Worm (Caenorhabditis elegans) whole organism, L4 larva: ENCODE measurements around the gene ufd-3.

Experiments used
- D1046.2 ChIP-seq: fragments of 200-800 bp; sonication (Bioruptor generic); IDR thresholded peaks from 2 replicates; pipeline ENCODE4 v1.3.6; 2022; ENCODE audit warnings: missing genetic modification characterization, missing compliant biosample characterization
- F10B5.3 ChIP-seq: sonication (generic microtip); optimal IDR thresholded peaks from 2 replicates; lab custom pipeline; 2016; ENCODE audit warnings: mild to moderate bottlenecking, missing genetic modification characterization, missing compliant biosample characterization
- F26F4.8 ChIP-seq: fragments of 200-800 bp; sonication (Bioruptor generic); conservative IDR thresholded peaks from 2 replicates; pipeline ENCODE4 v1.3.6; 2022; ENCODE audit warnings: missing genetic modification characterization, missing compliant biosample characterization
- F44E2.7 ChIP-seq: fragments of 200-800 bp; sonication (Bioruptor generic); IDR thresholded peaks from 2 replicates; pipeline ENCODE4 v2.1.2; 2022; ENCODE audit warnings: missing genetic modification characterization, missing compliant biosample characterization
- T20F7.1 ChIP-seq: fragments of 200-800 bp; sonication (Bioruptor generic); optimal IDR thresholded peaks from 2 replicates; lab custom pipeline; 2018; ENCODE audit warnings: mild to moderate bottlenecking, missing genetic modification characterization, missing compliant biosample characterization
- Y105C5A.15 ChIP-seq: fragments of 200-800 bp; sonication (Bioruptor generic); IDR thresholded peaks from 2 replicates; pipeline ENCODE4 v1.3.6; 2022; ENCODE audit warnings: missing genetic modification characterization, missing compliant biosample characterization
- Y48G9A.11 ChIP-seq: fragments of 200-800 bp; sonication (Bioruptor generic); IDR thresholded peaks from 2 replicates; pipeline ENCODE4 v1.3.6; 2022; ENCODE audit warnings: missing genetic modification reagents, missing genetic modification characterization, missing compliant biosample characterization
- Y75B8A.6 ChIP-seq: fragments of 200-800 bp; sonication (Bioruptor generic); IDR thresholded peaks from 2 replicates; pipeline ENCODE4 v1.3.6; 2022; ENCODE audit warnings: missing genetic modification reagents, missing genetic modification characterization, missing compliant biosample characterization
- ZK337.2 ChIP-seq: fragments of 200-800 bp; sonication (Bioruptor generic); IDR thresholded peaks from 2 replicates; pipeline ENCODE4 v1.3.6; 2022; ENCODE audit warnings: missing genetic modification reagents, missing genetic modification characterization, missing compliant biosample characterization
- ZK546.5 ChIP-seq, 2 experiments: sonication (generic microtip); optimal IDR thresholded peaks; 2 replicates each; lab custom pipeline; 2017; ENCODE audit warnings: missing biosample characterization in 2 of 2, missing genetic modification characterization in 2 of 2
- aly-2 ChIP-seq: sonication (generic microtip); optimal IDR thresholded peaks from 2 replicates; lab custom pipeline; 2018; ENCODE audit warnings: missing biosample characterization, missing genetic modification characterization
- ama-1 ChIP-seq: fragments of 150-350 bp; optimal IDR thresholded peaks from 2 replicates; lab custom pipeline; 2014; ENCODE audit warnings: inconsistent platforms, mixed read lengths
- ceh-28 ChIP-seq: fragments of 150-350 bp; optimal IDR thresholded peaks from 2 replicates; lab custom pipeline; 2014; ENCODE audit warnings: missing biosample characterization, missing genetic modification reagents, missing genetic modification characterization
- ceh-44 ChIP-seq: fragments of 200-800 bp; sonication (Bioruptor generic); IDR thresholded peaks from 2 replicates; pipeline ENCODE4 v1.3.6; 2022; ENCODE audit warnings: missing genetic modification reagents, missing genetic modification characterization, missing compliant biosample characterization
- ceh-62 ChIP-seq: sonication (generic microtip); optimal IDR thresholded peaks from 2 replicates; lab custom pipeline; 2017; ENCODE audit warnings: missing biosample characterization, missing genetic modification characterization
- cey-2 ChIP-seq: sonication (generic microtip); optimal IDR thresholded peaks from 3 replicates; lab custom pipeline; 2017; ENCODE audit warnings: missing genetic modification characterization, mild to moderate bottlenecking, missing compliant biosample characterization, antibody characterized with exemption, borderline replicate concordance; ENCODE audit not compliant: insufficient read depth
- daf-12 ChIP-seq: fragments of 150-350 bp; optimal IDR thresholded peaks from 2 replicates; lab custom pipeline; 2014; ENCODE audit warnings: missing biosample characterization, missing genetic modification reagents, missing genetic modification characterization
- daf-8 ChIP-seq: fragments of 200-800 bp; sonication (Bioruptor generic); IDR thresholded peaks from 2 replicates; pipeline ENCODE4 v1.3.6; 2022; ENCODE audit warnings: missing genetic modification characterization, missing compliant biosample characterization
- dmd-6 ChIP-seq: fragments of 200-800 bp; sonication (Bioruptor generic); IDR thresholded peaks from 2 replicates; pipeline ENCODE4 v1.3.6; 2022; ENCODE audit warnings: missing genetic modification reagents, missing genetic modification characterization, missing compliant biosample characterization
- dmd-8 ChIP-seq: fragments of 200-800 bp; sonication (Bioruptor generic); IDR thresholded peaks from 2 replicates; pipeline ENCODE4 v1.3.6; 2022; ENCODE audit warnings: missing genetic modification characterization, missing compliant biosample characterization
- dmd-9 ChIP-seq: fragments of 200-800 bp; sonication (Bioruptor generic); IDR thresholded peaks from 2 replicates; pipeline ENCODE4 v1.3.6; 2022; ENCODE audit warnings: missing genetic modification reagents, missing genetic modification characterization, missing compliant biosample characterization
- duxl-1 ChIP-seq: sonication (generic microtip); optimal IDR thresholded peaks from 2 replicates; lab custom pipeline; 2016; ENCODE audit warnings: mild to moderate bottlenecking, missing genetic modification characterization, moderate library complexity, missing compliant biosample characterization; ENCODE audit not compliant: poor library complexity
- dve-1 ChIP-seq: sonication (generic microtip); optimal IDR thresholded peaks from 2 replicates; lab custom pipeline; 2017; ENCODE audit warnings: antibody characterized with exemption, mild to moderate bottlenecking, missing genetic modification characterization, missing compliant biosample characterization; ENCODE audit not compliant: insufficient read depth
- fos-1 ChIP-seq: fragments of 150-350 bp; optimal IDR thresholded peaks from 2 replicates; lab custom pipeline; 2014; ENCODE audit warnings: missing biosample characterization, missing genetic modification characterization
- lin-1 ChIP-seq: fragments of 200-800 bp; sonication (Bioruptor generic); IDR thresholded peaks from 2 replicates; pipeline ENCODE4 v1.3.6; 2022; ENCODE audit warnings: missing genetic modification reagents, missing genetic modification characterization, missing compliant biosample characterization
- lin-13 ChIP-seq: fragments of 150-350 bp; optimal IDR thresholded peaks from 2 replicates; lab custom pipeline; 2014; ENCODE audit warnings: missing biosample characterization, missing genetic modification reagents, missing genetic modification characterization
- lin-15B ChIP-seq: fragments of 150-350 bp; sonication (generic microtip); optimal IDR thresholded peaks from 3 replicates; lab custom pipeline; 2014; ENCODE audit warnings: missing biosample characterization, missing genetic modification characterization
- lin-38 ChIP-seq: fragments of 200-800 bp; sonication (Bioruptor generic); IDR thresholded peaks from 2 replicates; pipeline ENCODE4 v1.3.6; 2022; ENCODE audit warnings: missing genetic modification reagents, missing genetic modification characterization, missing compliant biosample characterization
- mep-1 ChIP-seq: fragments of 150-350 bp; sonication (generic microtip); optimal IDR thresholded peaks from 3 replicates; lab custom pipeline; 2014; ENCODE audit warnings: missing biosample characterization, missing genetic modification characterization
- mes-2 ChIP-seq: sonication (generic microtip); optimal IDR thresholded peaks from 2 replicates; lab custom pipeline; 2016; ENCODE audit warnings: missing genotype, mild to moderate bottlenecking, missing genetic modification characterization, missing compliant biosample characterization; ENCODE audit not compliant: poor library complexity, severe bottlenecking
- nhr-111 ChIP-seq: fragments of 200-800 bp; sonication (Bioruptor generic); optimal IDR thresholded peaks from 2 replicates; lab custom pipeline; 2018; ENCODE audit warnings: mild to moderate bottlenecking, missing genetic modification characterization, missing compliant biosample characterization
- nhr-25 ChIP-seq: sonication (generic microtip); optimal IDR thresholded peaks from 2 replicates; lab custom pipeline; 2017; ENCODE audit warnings: missing genetic modification characterization, mild to moderate bottlenecking, missing compliant biosample characterization, antibody characterized with exemption, moderate library complexity, borderline replicate concordance; ENCODE audit not compliant: insufficient read depth
- nhr-6 ChIP-seq: fragments of 150-350 bp; optimal IDR thresholded peaks from 2 replicates; lab custom pipeline; 2014; ENCODE audit warnings: missing biosample characterization, missing genetic modification characterization
- nhr-76 ChIP-seq: fragments of 150-350 bp; optimal IDR thresholded peaks from 2 replicates; lab custom pipeline; 2014; ENCODE audit warnings: missing biosample characterization, missing genetic modification characterization
- pha-4 ChIP-seq, 2 experiments: fragments of 150-350 bp in 1 of 2; fragments of 200-800 bp in 1 of 2; sonication (Bioruptor generic) in 1 of 2; IDR thresholded peaks in 1 of 2; optimal IDR thresholded peaks in 1 of 2; 2 replicates each; pipeline versions ENCODE4 v1.3.6 to Lab custom; 2014 to 2022; ENCODE audit warnings: missing genetic modification characterization in 2 of 2, missing genetic modification reagents in 2 of 2, missing biosample characterization in 1 of 2, missing compliant biosample characterization in 1 of 2
- pqm-1 ChIP-seq: sonication (generic microtip); optimal IDR thresholded peaks from 2 replicates; lab custom pipeline; 2017; ENCODE audit warnings: missing biosample characterization, missing genetic modification characterization
- sdz-12 ChIP-seq: fragments of 200-800 bp; sonication (Bioruptor generic); optimal IDR thresholded peaks from 2 replicates; lab custom pipeline; 2018; ENCODE audit warnings: mild to moderate bottlenecking, missing genetic modification characterization, missing compliant biosample characterization
- skn-1 ChIP-seq: fragments of 150-350 bp; optimal IDR thresholded peaks from 2 replicates; lab custom pipeline; 2014; ENCODE audit warnings: missing biosample characterization, missing genetic modification characterization
- snpc-1.2 ChIP-seq: fragments of 200-800 bp; sonication (Bioruptor generic); IDR thresholded peaks from 2 replicates; pipeline ENCODE4 v1.3.6; 2022; ENCODE audit warnings: missing genetic modification reagents, missing genetic modification characterization, missing compliant biosample characterization
- spr-1 ChIP-seq: sonication (generic microtip); optimal IDR thresholded peaks from 2 replicates; lab custom pipeline; 2016; ENCODE audit warnings: mild to moderate bottlenecking, missing genetic modification characterization, missing compliant biosample characterization
- unc-39 ChIP-seq: sonication (generic microtip); optimal IDR thresholded peaks from 2 replicates; lab custom pipeline; 2017; ENCODE audit warnings: missing biosample characterization, missing genetic modification characterization
- unc-62 ChIP-seq, 3 experiments: fragments of 150-350 bp in 1 of 3; sonication (generic microtip); optimal IDR thresholded peaks in 2 of 3; peaks in 1 of 3; 1 replicate in 1 of 3; 2 replicates in 2 of 3; lab custom pipeline; 2014 to 2017; ENCODE audit warnings: missing biosample characterization in 3 of 3, missing genetic modification characterization in 3 of 3, missing genetic modification reagents in 3 of 3, missing genotype in 1 of 3
- zfp-2 ChIP-seq: sonication (generic microtip); optimal IDR thresholded peaks from 2 replicates; lab custom pipeline; 2016; ENCODE audit warnings: mild to moderate bottlenecking, missing genetic modification characterization, missing compliant biosample characterization
- zfp-3 ChIP-seq: fragments of 200-800 bp; sonication (Bioruptor generic); conservative IDR thresholded peaks from 2 replicates; pipeline ENCODE4 v1.3.6; 2022; ENCODE audit warnings: missing genetic modification reagents, missing genetic modification characterization, missing compliant biosample characterization
- zip-2 ChIP-seq: fragments of 150-350 bp; optimal IDR thresholded peaks from 2 replicates; lab custom pipeline; 2014; ENCODE audit warnings: missing biosample characterization, missing genetic modification characterization
- ztf-7 ChIP-seq: fragments of 150-350 bp; optimal IDR thresholded peaks from 2 replicates; lab custom pipeline; 2014; ENCODE audit warnings: missing biosample characterization, missing genetic modification characterization

ufd-3 gene

DNA sequence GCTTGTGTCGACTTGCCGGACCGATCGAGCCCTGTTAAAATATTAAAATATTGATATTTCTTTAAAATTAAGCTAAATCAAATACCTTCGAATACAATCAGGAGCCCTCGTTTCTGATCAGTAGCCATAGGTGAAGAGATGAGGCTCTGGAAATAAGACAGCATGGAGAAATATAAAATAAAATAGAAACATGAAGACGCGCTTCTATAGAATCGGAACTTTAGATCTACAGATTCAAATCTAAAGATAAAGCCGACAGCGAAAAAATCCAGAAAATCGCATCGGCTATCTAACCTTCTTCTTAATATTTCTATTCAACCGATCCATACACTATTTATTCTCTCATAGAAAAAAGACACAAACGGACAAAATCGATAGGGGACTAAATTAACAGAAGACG lies 26.4 kb downstream of the ufd-3 start, which contains the start of gene dtmk-1:
TSS of gene dtmk-1 (minus strand) at position 146 of the 400 bp plus-strand sequence.
- TF ChIP-seq Y75B8A.6 (GFP tag; lab: Robert Waterston, UW) (no peak), nhr-25 (tag; lab: Kevin White, UChicago) (peak; percentile 5), dmd-9 (no peak), zfp-3 (GFP tag; lab: Robert Waterston, UW) (0 out of 2 replicates have a peak, but pooled peaks have one; percentile 9), skn-1 (tag; lab: Kevin White, UChicago) (no peak), mes-2 (tag; lab: Kevin White, UChicago) (no peak), pha-4 (GFP tag; IDR thresholded peaks at IDR 0.05; lab: Robert Waterston, UW) (0 out of 2 replicates have a peak, but pooled peaks have one; percentile 10), pha-4 (tag; optimal IDR thresholded peaks at IDR 0.05; lab: Kevin White, UChicago) (no peak), lin-13 (GFP tag; lab: Kevin White, UChicago) (peak; percentile 12), ama-1 (lab: Kevin White, UChicago) (peak; percentile 32), lin-38 (peak; percentile 33; the same call in 1 of the 2 replicates)

DNA sequence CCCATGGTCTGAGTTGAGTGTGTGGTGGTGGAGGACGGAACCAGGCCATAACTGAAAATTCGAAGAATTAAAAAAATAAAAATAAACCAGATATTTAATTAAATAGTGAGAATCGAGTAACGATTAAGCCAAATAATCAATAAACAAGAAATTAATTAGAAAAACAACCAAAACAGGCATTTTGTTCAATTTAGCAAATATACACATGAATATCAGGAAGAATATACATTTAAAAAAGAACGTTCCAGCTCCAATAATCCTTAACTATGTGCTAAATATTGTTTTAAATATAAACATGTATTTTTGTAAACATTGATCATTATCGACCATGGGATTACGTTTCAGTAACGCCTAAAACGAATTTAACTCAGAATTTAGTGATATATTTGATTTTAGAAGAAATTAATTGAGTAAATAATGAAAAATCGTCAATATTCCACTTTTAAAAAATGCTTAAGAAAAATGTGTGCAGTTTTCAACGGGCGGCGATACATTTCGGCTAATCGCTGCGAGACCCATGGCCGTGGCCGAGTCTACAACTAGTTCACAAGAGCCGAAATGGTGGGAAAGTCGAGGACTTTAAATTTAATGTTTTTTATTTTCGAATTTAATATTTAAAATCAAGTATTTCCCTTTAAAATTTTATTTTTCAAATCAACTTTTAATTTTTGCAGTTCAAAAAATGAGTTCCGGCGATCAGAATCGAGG lies 27.6 kb downstream of the ufd-3 start, which contains the start of the genes R53.4 and psf-1:
TSS of gene R53.4 (minus strand) at position 51 of the 708 bp plus-strand sequence.
TSS of gene psf-1 (plus strand) at position 675 of the 708 bp plus-strand sequence.
- TF ChIP-seq ZK546.5 (tag; optimal IDR thresholded peaks at IDR 0.05; lab: Kevin White, UChicago) = no peak
- no peak for TF ChIP-seq Y105C5A.15 (GFP tag; lab: Robert Waterston, UW)
- no peak for TF ChIP-seq F26F4.8 (GFP tag; lab: Robert Waterston, UW)
- TF ChIP-seq spr-1 (tag; lab: Kevin White, UChicago) = no peak
- TF ChIP-seq fos-1 (tag; lab: Kevin White, UChicago) = no peak
- TF ChIP-seq zip-2 (tag; lab: Kevin White, UChicago) = no peak
- TF ChIP-seq ztf-7 = no peak
- TF ChIP-seq dmd-6 (GFP tag; lab: Robert Waterston, UW) = peak; percentile 30; the same call in 1 of the 2 replicates
- no peak for TF ChIP-seq ceh-28
- no peak for TF ChIP-seq F10B5.3 (tag; lab: Kevin White, UChicago)
- no peak for TF ChIP-seq dmd-8 (GFP tag; lab: Robert Waterston, UW)
- no peak for TF ChIP-seq unc-39
- no peak for TF ChIP-seq lin-15B (tag; lab: Kevin White, UChicago)
- TF ChIP-seq daf-12 (tag; lab: Kevin White, UChicago) = no peak
- peak; percentile 60 for TF ChIP-seq T20F7.1
- TF ChIP-seq ZK337.2 (GFP tag; lab: Robert Waterston, UW) = no peak
- TF ChIP-seq duxl-1 (tag; lab: Kevin White, UChicago) = no peak
- peak; percentile 3 for TF ChIP-seq pqm-1 (tag; lab: Kevin White, UChicago)
- TF ChIP-seq ceh-44 (GFP tag; lab: Robert Waterston, UW) = peak; percentile 61; the same call in 1 of the 2 replicates
- no peak for TF ChIP-seq pha-4 (GFP tag; IDR thresholded peaks at IDR 0.05; lab: Robert Waterston, UW)
- no peak for TF ChIP-seq pha-4 (tag; optimal IDR thresholded peaks at IDR 0.05; lab: Kevin White, UChicago)
- no peak for TF ChIP-seq aly-2
- TF ChIP-seq daf-8 (GFP tag; lab: Robert Waterston, UW) = no peak
- TF ChIP-seq cey-2 (tag; lab: Kevin White, UChicago) = no peak
- no peak for TF ChIP-seq skn-1 (tag; lab: Kevin White, UChicago)
- no peak for TF ChIP-seq zfp-2 (tag; lab: Kevin White, UChicago)
- no peak for TF ChIP-seq lin-1 (GFP tag; lab: Robert Waterston, UW)
- no peak for TF ChIP-seq nhr-111 (GFP tag; lab: Kevin White, UChicago)
- TF ChIP-seq dve-1 (tag; lab: Kevin White, UChicago) = peak; percentile 43
- no peak for TF ChIP-seq snpc-1.2 (GFP tag; lab: Robert Waterston, UW)
- TF ChIP-seq unc-62 (GFP tag; optimal IDR thresholded peaks at IDR 0.05 in 1 of 2; lab: Kevin White, UChicago) = no peak
- no peak for TF ChIP-seq unc-62 (tag; optimal IDR thresholded peaks at IDR 0.05; lab: Kevin White, UChicago)
- TF ChIP-seq ceh-62 (tag; lab: Kevin White, UChicago) = no peak
- no peak for TF ChIP-seq F44E2.7 (GFP tag; lab: Robert Waterston, UW)
- no peak for TF ChIP-seq nhr-25 (tag; lab: Kevin White, UChicago)
- TF ChIP-seq sdz-12 (GFP tag; lab: Kevin White, UChicago) = no peak
- TF ChIP-seq Y48G9A.11 (GFP tag; lab: Robert Waterston, UW) = no peak
- TF ChIP-seq nhr-6 = peak; percentile 42
- no peak for TF ChIP-seq nhr-76 (tag; lab: Kevin White, UChicago)
- peak; percentile 46 for TF ChIP-seq mep-1 (tag; lab: Kevin White, UChicago)
- no peak for TF ChIP-seq zfp-3 (GFP tag; lab: Robert Waterston, UW)
- no peak for TF ChIP-seq D1046.2 (GFP tag; lab: Robert Waterston, UW)
